Fruit fly (Drosophila melanogaster): ENCODE data around the gene IFT57.

Gene IFT57

dm6 chr2L:3573907-3574306, 43.3 kb downstream of the IFT57 start (continued):
- TF ChIP-seq CG4854 (GFP tag; optimal IDR thresholded peaks at IDR 0.05): peak; percentile 59
- peak; percentile 32; the same call in 1 of the 2 replicates for TF ChIP-seq CG32532 (GFP tag; IDR thresholded peaks at IDR 0.05)
- TF ChIP-seq Mes4 (GFP tag; optimal IDR thresholded peaks at IDR 0.05): peak; percentile 76
- TF ChIP-seq CG12391 (tag; optimal IDR thresholded peaks at IDR 0.05): peak; percentile 77
- TF ChIP-seq ems (GFP tag; optimal IDR thresholded peaks at IDR 0.05): peak; percentile 82
- TF ChIP-seq Dbx (GFP tag; IDR thresholded peaks at IDR 0.05): no peak
- TF ChIP-seq CG11504 (tag; optimal IDR thresholded peaks at IDR 0.05): peak; percentile 83
- no peak for TF ChIP-seq Lpt (GFP tag; optimal IDR thresholded peaks at IDR 0.05)
- peak; percentile 84 for TF ChIP-seq CG14667 (GFP tag; IDR thresholded peaks at IDR 0.05)
- TF ChIP-seq insv (GFP tag; optimal IDR thresholded peaks at IDR 0.05): no peak
- no peak for TF ChIP-seq D19B (GFP tag; optimal IDR thresholded peaks at IDR 0.05)
- no peak for TF ChIP-seq h (optimal IDR thresholded peaks at IDR 0.05)
- peak; percentile 71 for TF ChIP-seq CG17385 (GFP tag; optimal IDR thresholded peaks at IDR 0.05)
- peak; percentile 41 for TF ChIP-seq CG9876 (GFP tag; optimal IDR thresholded peaks at IDR 0.05)
- peak; percentile 70 for TF ChIP-seq bcd (GFP tag; optimal IDR thresholded peaks at IDR 0.05)
- peak; percentile 67 for TF ChIP-seq Vsx1 (GFP tag; optimal IDR thresholded peaks at IDR 0.05)
- no peak for TF ChIP-seq gro (GFP tag; optimal IDR thresholded peaks at IDR 0.05)
- peak; percentile 93 for TF ChIP-seq zfh1 (GFP tag; IDR thresholded peaks at IDR 0.05)
- TF ChIP-seq CG4617 (GFP tag; optimal IDR thresholded peaks at IDR 0.05; ENCODE audit: borderline replicate concordance): no peak
- TF ChIP-seq Rx (GFP tag; IDR thresholded peaks at IDR 0.05): peak; percentile 84
- peak; percentile 63 for TF ChIP-seq ERR (GFP tag; optimal IDR thresholded peaks at IDR 0.05)
- TF ChIP-seq Hand (GFP tag; optimal IDR thresholded peaks at IDR 0.05): no peak
- peak; percentile 76 for TF ChIP-seq Antp (GFP tag; optimal IDR thresholded peaks at IDR 0.05)
- peak; percentile 26 for TF ChIP-seq Jarid2 (GFP tag; optimal IDR thresholded peaks at IDR 0.05)
- no peak for TF ChIP-seq jumu (GFP tag; optimal IDR thresholded peaks at IDR 0.05)
- TF ChIP-seq bigmax (GFP tag; optimal IDR thresholded peaks at IDR 0.05): no peak
- TF ChIP-seq CG17612 (GFP tag; IDR thresholded peaks at IDR 0.05): no peak; the same call in 1 of the 2 replicates
- TF ChIP-seq B-H1 (GFP tag; IDR thresholded peaks at IDR 0.05): peak; percentile 78
- TF ChIP-seq gcm (GFP tag; optimal IDR thresholded peaks at IDR 0.05): peak; percentile 62
- no peak for TF ChIP-seq ham (GFP tag; IDR thresholded peaks at IDR 0.05)
- no peak for TF ChIP-seq CG2116 (GFP tag; optimal IDR thresholded peaks at IDR 0.05)
- TF ChIP-seq CG6854 (GFP tag; optimal IDR thresholded peaks at IDR 0.05): no peak
- peak; percentile 36 for TF ChIP-seq tx (GFP tag; optimal IDR thresholded peaks at IDR 0.05)
- peak; percentile 79 for TF ChIP-seq ranshi (GFP tag; IDR thresholded peaks at IDR 0.05)
- peak; percentile 49 for TF ChIP-seq CG12299 (tag; optimal IDR thresholded peaks at IDR 0.05)
- peak; percentile 23 for TF ChIP-seq TFAM (GFP tag; optimal IDR thresholded peaks at IDR 0.05)
- no peak for TF ChIP-seq Doc2 (GFP tag; IDR thresholded peaks at IDR 0.05)
- no peak for TF ChIP-seq prd (optimal IDR thresholded peaks at IDR 0.05)
- TF ChIP-seq prd (GFP tag; IDR thresholded peaks at IDR 0.05): peak; percentile 93
- TF ChIP-seq sug (tag; optimal IDR thresholded peaks at IDR 0.05): no peak
- TF ChIP-seq CG31365 (tag; optimal IDR thresholded peaks at IDR 0.05): peak; percentile 18
- no peak for TF ChIP-seq CG11247 (GFP tag; IDR thresholded peaks at IDR 0.05)
- no peak for TF ChIP-seq CG7987 (GFP tag; optimal IDR thresholded peaks at IDR 0.05)
- TF ChIP-seq pum (GFP tag; optimal IDR thresholded peaks at IDR 0.05): peak; percentile 81
- TF ChIP-seq Meics (GFP tag; optimal IDR thresholded peaks at IDR 0.05): no peak
- peak; percentile 83 for TF ChIP-seq CG10959 (GFP tag; IDR thresholded peaks at IDR 0.05)
- peak; percentile 31 for TF ChIP-seq CG18599 (GFP tag; optimal IDR thresholded peaks at IDR 0.05)
- no peak for TF ChIP-seq cad (GFP tag; optimal IDR thresholded peaks at IDR 0.05)
- TF ChIP-seq CG7786 (GFP tag; optimal IDR thresholded peaks at IDR 0.05): peak; percentile 65
- TF ChIP-seq HLH3B (GFP tag; IDR thresholded peaks at IDR 0.05): peak; percentile 84
- TF ChIP-seq CG3163 (GFP tag; optimal IDR thresholded peaks at IDR 0.05): peak; percentile 10
- TF ChIP-seq CG4328 (GFP tag; optimal IDR thresholded peaks at IDR 0.05): no peak
- no peak for TF ChIP-seq cwo (GFP tag; optimal IDR thresholded peaks at IDR 0.05)
